Worm (Caenorhabditis elegans): ENCODE results near the gene akt-1.

DNA sequence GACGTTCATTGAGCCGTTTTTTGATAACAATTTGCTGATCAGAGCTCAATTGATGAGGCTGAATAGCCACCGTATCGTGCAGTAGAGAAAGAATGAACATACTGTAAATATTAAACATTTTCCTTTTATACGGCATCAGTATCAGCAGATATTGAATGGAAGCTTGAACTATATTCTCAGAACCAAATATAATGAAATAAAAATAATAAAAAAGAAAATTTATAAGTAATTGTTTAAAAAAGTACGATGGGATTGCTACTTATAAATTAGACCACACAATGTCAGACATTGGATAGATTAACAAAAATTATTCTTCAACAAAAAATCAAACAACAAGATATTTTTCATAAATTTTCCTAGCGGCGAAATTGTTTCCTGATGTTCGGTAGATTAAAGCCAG is 42.2 kb upstream of the akt-1 start, which contains the start of gene rpc-25:
- TF ChIP-seq nhr-237 (tag; optimal IDR thresholded peaks at IDR 0.05) (no peak), lsy-2 (tag; optimal IDR thresholded peaks at IDR 0.05) (no peak), nhr-11 (tag; optimal IDR thresholded peaks at IDR 0.05) (no peak), nhr-12 (tag; optimal IDR thresholded peaks at IDR 0.05) (no peak), nhr-6 (tag; optimal IDR thresholded peaks at IDR 0.05) (no peak), aly-2 (tag; optimal IDR thresholded peaks at IDR 0.05) (no peak)

All from whole organism, L2 larva.